Fruit fly (Drosophila melanogaster): Measurements from ENCODE around the gene prage.

prage gene

dm6 chrX:1753938-1754566 lies 19.5 kb upstream of the prage start, which contains the start of gene Scgdelta:
TSS of gene Scgdelta (minus strand) at chrX:1754065.
- TF ChIP-seq slbo (GFP tag; IDR thresholded peaks at IDR 0.05) (0 out of 2 replicates have a peak, but pooled peaks have one; percentile 12), CG11560 (tag; IDR thresholded peaks at IDR 0.05) (no peak), Bgb (GFP tag; IDR thresholded peaks at IDR 0.05; ENCODE audit: partially characterized antibody) (peak; percentile 21; the same call in 1 of the 2 replicates), z (GFP tag; IDR thresholded peaks at IDR 0.05) (peak; percentile 89), Jarid2 (GFP tag; optimal IDR thresholded peaks at IDR 0.05) (peak; percentile 16), CG9876 (GFP tag; optimal IDR thresholded peaks at IDR 0.05) (no peak), CG10543 (GFP tag; optimal IDR thresholded peaks at IDR 0.05) (peak; percentile 53), Mrtf (GFP tag; IDR thresholded peaks at IDR 0.05) (no peak), Nf-YB (GFP tag; optimal IDR thresholded peaks at IDR 0.05) (peak; percentile 41), Deaf1 (tag; optimal IDR thresholded peaks at IDR 0.05) (peak; percentile 98), kah (GFP tag; optimal IDR thresholded peaks at IDR 0.05) (peak; percentile 63), gt (GFP tag; IDR thresholded peaks at IDR 0.05) (no peak), Med (GFP tag) (peak; percentile 55), CG8089 (GFP tag; optimal IDR thresholded peaks at IDR 0.05) (no peak), Nf-YC (tag; optimal IDR thresholded peaks at IDR 0.05) (peak; percentile 89), ftz-f1 (GFP tag; optimal IDR thresholded peaks at IDR 0.05) (peak; percentile 31), CG5180 (GFP tag; optimal IDR thresholded peaks at IDR 0.05) (peak; percentile 50), dm (GFP tag; optimal IDR thresholded peaks at IDR 0.05) (no peak), CG6175 (GFP tag; IDR thresholded peaks at IDR 0.05) (0 out of 3 replicates have a peak, but pooled peaks have one; percentile 20), scrt (GFP tag; optimal IDR thresholded peaks at IDR 0.05) (peak; percentile 96)

- TF ChIP-seq tna (GFP tag; IDR thresholded peaks at IDR 0.05; ENCODE audit: partially characterized antibody) (no peak; the same call in 1 of the 2 replicates), CG15479 (GFP tag; optimal IDR thresholded peaks at IDR 0.05) (no peak), CG6654 (GFP tag; optimal IDR thresholded peaks at IDR 0.05) (no peak), CG9437 (GFP tag; optimal IDR thresholded peaks at IDR 0.05) (no peak), gcm2 (GFP tag; optimal IDR thresholded peaks at IDR 0.05) (no peak), trh (GFP tag; optimal IDR thresholded peaks at IDR 0.05) (no peak), CG4854 (GFP tag; optimal IDR thresholded peaks at IDR 0.05) (no peak), ftz-f1 (GFP tag; optimal IDR thresholded peaks at IDR 0.05) (peak; percentile 6), CG6765 (GFP tag; optimal IDR thresholded peaks at IDR 0.05) (no peak), Ets97D (GFP tag; optimal IDR thresholded peaks at IDR 0.05) (peak; percentile 63), CG16813 (GFP tag; IDR thresholded peaks at IDR 0.05; ENCODE audit: partially characterized antibody) (no peak), amos (GFP tag; IDR thresholded peaks at IDR 0.05; ENCODE audit: partially characterized antibody) (peak; percentile 61; the same call in 1 of the 2 replicates), Tbp (GFP tag; optimal IDR thresholded peaks at IDR 0.05) (no peak), BtbVII (GFP tag; optimal IDR thresholded peaks at IDR 0.05) (no peak), CG4282 (GFP tag; optimal IDR thresholded peaks at IDR 0.05) (no peak), CG2202 (tag; optimal IDR thresholded peaks at IDR 0.05) (no peak), ro (GFP tag; IDR thresholded peaks at IDR 0.05) (no peak), pum (GFP tag; optimal IDR thresholded peaks at IDR 0.05) (no peak), Abd-B (GFP tag; optimal IDR thresholded peaks at IDR 0.05) (no peak), CG2875 (GFP tag; optimal IDR thresholded peaks at IDR 0.05) (no peak), Hmx (GFP tag; optimal IDR thresholded peaks at IDR 0.05) (no peak), Bgb (GFP tag; IDR thresholded peaks at IDR 0.05; ENCODE audit: partially characterized antibody) (peak; percentile 66; the same call in 1 of the 2 replicates), Poxn (GFP tag; IDR thresholded peaks at IDR 0.05) (no peak), stc (GFP tag; IDR thresholded peaks at IDR 0.05) (no peak), ac (GFP tag; optimal IDR thresholded peaks at IDR 0.05) (no peak), zfh1 (GFP tag; IDR thresholded peaks at IDR 0.05) (no peak), btn (GFP tag; optimal IDR thresholded peaks at IDR 0.05) (no peak), Ravus (GFP tag; IDR thresholded peaks at IDR 0.05) (no peak), CG13287 (GFP tag; IDR thresholded peaks at IDR 0.05; ENCODE audit: partially characterized antibody) (peak; percentile 67), CG14441 (GFP tag; IDR thresholded peaks at IDR 0.05) (no peak), odd (GFP tag; optimal IDR thresholded peaks at IDR 0.05) (no peak)
Observed at dm6 chrX:1772626-1773025, 893 bp upstream of the prage start.

All from whole organism, embryonic.